Worm (Caenorhabditis elegans): ENCODE results near the gene K08H2.5.

DNA sequence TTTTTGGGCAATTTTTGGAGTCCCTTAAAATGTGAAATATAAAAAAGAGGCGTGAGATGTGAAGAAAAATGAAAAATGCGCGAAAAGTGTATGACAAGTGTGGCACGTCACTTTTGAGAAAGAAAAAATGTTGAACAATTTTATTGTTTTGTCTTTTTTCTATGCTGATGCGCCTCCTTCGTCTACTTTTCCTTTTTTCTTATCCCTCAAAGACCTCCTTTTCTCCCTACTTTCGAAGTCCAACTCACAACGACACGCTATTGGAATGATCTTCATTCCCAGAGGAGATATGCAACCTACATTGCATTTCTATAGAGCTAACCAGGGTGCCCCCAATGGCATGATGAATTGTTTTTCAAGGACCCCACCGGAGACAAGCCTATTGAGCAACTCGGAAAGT, 36.1 kb downstream of the K08H2.5 start:
- TF ChIP-seq bed-3 (GFP tag; optimal IDR thresholded peaks at IDR 0.05) (no peak), unc-39 (tag; optimal IDR thresholded peaks at IDR 0.05) (no peak), sptf-1 (tag; optimal IDR thresholded peaks at IDR 0.05) (no peak), elt-1 (tag; optimal IDR thresholded peaks at IDR 0.05; ENCODE audit: borderline replicate concordance, insufficient read depth) (no peak), nhr-28 (tag; optimal IDR thresholded peaks at IDR 0.05) (no peak), nhr-76 (tag; optimal IDR thresholded peaks at IDR 0.05) (no peak), blmp-1 (tag; optimal IDR thresholded peaks at IDR 0.05) (no peak)
